Worm (Caenorhabditis elegans): ENCODE measurements around the gene T24D8.6.

- TF ChIP-seq elt-1 (tag; optimal IDR thresholded peaks at IDR 0.05), result no peak
- no peak for TF ChIP-seq ZK546.5 (tag; optimal IDR thresholded peaks at IDR 0.05)
- no peak for TF ChIP-seq pha-4 (tag; optimal IDR thresholded peaks at IDR 0.05)
- no peak for TF ChIP-seq elt-2 (tag; optimal IDR thresholded peaks at IDR 0.05)
- TF ChIP-seq ztf-11 (tag; optimal IDR thresholded peaks at IDR 0.05), result no peak
Measured at ce11 chrX:2347962-2348361, 17.8 kb downstream of the T24D8.6 start.
